Worm (Caenorhabditis elegans): ENCODE results near the gene tbb-6.

- TF ChIP-seq mdl-1 (tag; optimal IDR thresholded peaks at IDR 0.05) (no peak), elt-3 (tag; optimal IDR thresholded peaks at IDR 0.05) (no peak)
Measured at ce11 chrV:12298184-12298583, 36.9 kb downstream of the tbb-6 start.
